Worm (Caenorhabditis elegans) whole organism, L1 larva: ENCODE measurements around the gene txdc-17.

Experiments used
- ces-1 ChIP-seq: fragments of 150-350 bp; optimal IDR thresholded peaks from 2 replicates; lab custom pipeline; 2014; ENCODE audit warnings: missing biosample characterization, missing genetic modification reagents, missing genetic modification characterization
- fos-1 ChIP-seq: fragments of 150-350 bp; optimal IDR thresholded peaks from 2 replicates; lab custom pipeline; 2014; ENCODE audit warnings: missing biosample characterization, missing genetic modification characterization
- lin-13 ChIP-seq: fragments of 150-350 bp; optimal IDR thresholded peaks from 2 replicates; lab custom pipeline; 2014; ENCODE audit warnings: missing biosample characterization, missing genetic modification reagents, missing genetic modification characterization
- lsy-2 ChIP-seq, 2 experiments: fragments of 150-350 bp; optimal IDR thresholded peaks; 2 replicates each; lab custom pipeline; 2014; ENCODE audit warnings: missing biosample characterization in 2 of 2, missing genetic modification characterization in 2 of 2
- nhr-12 ChIP-seq: sonication (generic microtip); optimal IDR thresholded peaks from 2 replicates; lab custom pipeline; 2017; ENCODE audit warnings: missing biosample characterization, missing genetic modification characterization
- nhr-76 ChIP-seq: sonication (generic microtip); optimal IDR thresholded peaks from 2 replicates; lab custom pipeline; 2017; ENCODE audit warnings: missing biosample characterization, missing genetic modification characterization
- unc-30 ChIP-seq: sonication (generic microtip); optimal IDR thresholded peaks from 2 replicates; lab custom pipeline; 2017; ENCODE audit warnings: missing biosample characterization, missing genetic modification characterization
- unc-62 ChIP-seq: fragments of 150-350 bp; optimal IDR thresholded peaks from 2 replicates; lab custom pipeline; 2014; ENCODE audit warnings: missing biosample characterization, missing genetic modification reagents, missing genetic modification characterization

DNA sequence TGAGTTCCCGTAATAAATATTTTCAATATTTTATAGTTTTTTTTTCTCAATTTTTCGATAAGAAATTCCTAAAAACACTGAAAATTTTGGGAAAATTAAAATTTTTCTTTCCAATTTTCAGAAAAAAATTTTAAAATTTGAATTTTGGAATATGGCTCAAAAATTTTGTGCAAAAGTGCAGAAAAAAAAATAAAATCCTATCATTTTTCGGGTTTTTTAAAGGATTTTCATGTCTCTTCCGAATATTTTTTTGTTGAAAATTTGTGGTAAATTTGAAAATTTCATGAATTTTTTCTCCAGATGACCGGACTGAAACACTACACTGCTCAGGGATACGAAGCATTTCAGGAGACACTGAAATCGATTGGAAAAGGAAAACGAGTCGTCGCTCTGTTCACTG is at the start of gene txdc-17:
- TF ChIP-seq nhr-76 (tag; lab: Kevin White, UChicago) (no peak), unc-62 (GFP tag; lab: Kevin White, UChicago) (no peak), lin-13 (GFP tag; lab: Kevin White, UChicago) (no peak), ces-1 (GFP tag; lab: Kevin White, UChicago) (no peak), fos-1 (tag; lab: Kevin White, UChicago) (no peak), lsy-2 (tag; optimal IDR thresholded peaks at IDR 0.05; lab: Kevin White, UChicago) (no peak), nhr-12 (no peak), unc-30 (tag; lab: Kevin White, UChicago) (no peak)
